Fruit fly (Drosophila melanogaster) whole organism, prepupa: Measurements from ENCODE around the gene sage.

ENCODE experiments used
- CG10631 ChIP-seq: fragments of 200-800 bp; sonication (Bioruptor generic); optimal IDR thresholded peaks from 2 replicates; lab custom pipeline; 2016; ENCODE audit warnings: missing biosample characterization, missing genetic modification characterization
- CG10669 ChIP-seq: fragments of 200-800 bp; sonication (Bioruptor generic); optimal IDR thresholded peaks from 3 replicates; lab custom pipeline; 2018; ENCODE audit warnings: missing biosample characterization, mild to moderate bottlenecking, missing genetic modification characterization, moderate library complexity
- CG11902 ChIP-seq: fragments of 200-800 bp; sonication (Bioruptor generic); optimal IDR thresholded peaks from 3 replicates; lab custom pipeline; 2016; ENCODE audit warnings: missing biosample characterization, missing genetic modification characterization
- CG15336 ChIP-seq: fragments of 200-800 bp; sonication (Bioruptor generic); IDR thresholded peaks from 2 replicates; pipeline ENCODE4 v1.3.6; 2022; ENCODE audit warnings: missing biosample characterization, missing genetic modification characterization
- CG1621 ChIP-seq: fragments of 200-800 bp; sonication (Bioruptor generic); optimal IDR thresholded peaks from 3 replicates; lab custom pipeline; 2018; ENCODE audit warnings: missing biosample characterization, mild to moderate bottlenecking, missing genetic modification characterization
- CG16779 ChIP-seq: fragments of 200-800 bp; sonication (Bioruptor generic); optimal IDR thresholded peaks from 3 replicates; lab custom pipeline; 2017; ENCODE audit warnings: missing biosample characterization, mild to moderate bottlenecking, missing genetic modification characterization
- CG31627 ChIP-seq: fragments of 200-800 bp; sonication (Bioruptor generic); optimal IDR thresholded peaks from 3 replicates; lab custom pipeline; 2016; ENCODE audit warnings: missing biosample characterization, missing genetic modification characterization
- CG32006 ChIP-seq: fragments of 200-800 bp; sonication (Bioruptor generic); optimal IDR thresholded peaks from 3 replicates; lab custom pipeline; 2017; ENCODE audit warnings: missing biosample characterization, mild to moderate bottlenecking, missing genetic modification characterization
- CG3919 ChIP-seq: fragments of 200-800 bp; sonication (Bioruptor generic); optimal IDR thresholded peaks from 3 replicates; lab custom pipeline; 2016; ENCODE audit warnings: missing biosample characterization, missing genetic modification characterization
- CG4318 ChIP-seq: fragments of 200-800 bp; sonication (Bioruptor generic); optimal IDR thresholded peaks from 3 replicates; lab custom pipeline; 2017; ENCODE audit warnings: missing biosample characterization, mild to moderate bottlenecking, missing genetic modification characterization
- CG6163 ChIP-seq: fragments of 200-800 bp; sonication (Bioruptor generic); IDR thresholded peaks from 3 replicates; pipeline ENCODE4 v1.3.6; 2022; ENCODE audit warnings: missing biosample characterization, missing genetic modification characterization
- CG6792 ChIP-seq: fragments of 200-800 bp; sonication (Bioruptor generic); optimal IDR thresholded peaks from 3 replicates; lab custom pipeline; 2016; ENCODE audit warnings: missing biosample characterization, missing genetic modification characterization
- CG6808 ChIP-seq: fragments of 200-800 bp; sonication (Bioruptor generic); optimal IDR thresholded peaks from 3 replicates; lab custom pipeline; 2017; ENCODE audit warnings: missing biosample characterization, missing genetic modification characterization, mild to moderate bottlenecking, moderate library complexity, missing genetic modification reagents
- CG7368 ChIP-seq: fragments of 200-800 bp; sonication (Bioruptor generic); optimal IDR thresholded peaks from 3 replicates; lab custom pipeline; 2016; ENCODE audit warnings: missing biosample characterization, missing genetic modification characterization
- CG8119 ChIP-seq: fragments of 200-800 bp; sonication (Bioruptor generic); IDR thresholded peaks from 3 replicates; pipeline ENCODE4 v1.3.6; 2022; ENCODE audit warnings: missing biosample characterization, missing genetic modification characterization
- CG8319 ChIP-seq: fragments of 200-800 bp; sonication (Bioruptor generic); optimal IDR thresholded peaks from 3 replicates; lab custom pipeline; 2016; ENCODE audit warnings: missing biosample characterization, missing genetic modification characterization
- Eip78C ChIP-seq: fragments of 200-800 bp; sonication (Bioruptor generic); peaks from one replicate; lab custom pipeline; 2016; ENCODE audit warnings: missing biosample characterization, missing genetic modification characterization
- Eip93F ChIP-seq: fragments of 200-800 bp; sonication (Bioruptor generic); optimal IDR thresholded peaks from 2 replicates; lab custom pipeline; 2016; ENCODE audit warnings: missing biosample characterization, mild to moderate bottlenecking, missing genetic modification characterization
- Ets21C ChIP-seq: fragments of 200-800 bp; sonication (Bioruptor generic); optimal IDR thresholded peaks from 3 replicates; lab custom pipeline; 2016; ENCODE audit warnings: missing biosample characterization, missing genetic modification characterization
- Gug ChIP-seq: fragments of 200-800 bp; sonication (Bioruptor generic); IDR thresholded peaks from 2 replicates; pipeline ENCODE4 v1.3.6; 2022; ENCODE audit warnings: missing biosample characterization, missing genetic modification characterization
- Hr39 ChIP-seq: fragments of 200-800 bp; sonication (Bioruptor generic); optimal IDR thresholded peaks from 2 replicates; lab custom pipeline; 2016; ENCODE audit warnings: missing biosample characterization, missing genetic modification characterization
- Hr4 ChIP-seq: fragments of 200-800 bp; sonication (Bioruptor generic); optimal IDR thresholded peaks from 3 replicates; lab custom pipeline; 2016; ENCODE audit warnings: missing biosample characterization, missing genetic modification characterization
- Met ChIP-seq: fragments of 200-800 bp; sonication (Bioruptor generic); optimal IDR thresholded peaks from 3 replicates; lab custom pipeline; 2016; ENCODE audit warnings: missing biosample characterization, missing genetic modification characterization
- OdsH ChIP-seq: fragments of 200-800 bp; sonication (Bioruptor generic); optimal IDR thresholded peaks from 3 replicates; lab custom pipeline; 2016; ENCODE audit warnings: missing biosample characterization, missing genetic modification characterization
- Sox102F ChIP-seq: fragments of 200-800 bp; sonication (Bioruptor generic); optimal IDR thresholded peaks from 2 replicates; lab custom pipeline; 2016; ENCODE audit warnings: missing biosample characterization, mild to moderate bottlenecking, missing genetic modification characterization
- Sox14 ChIP-seq: fragments of 200-800 bp; sonication (Bioruptor generic); optimal IDR thresholded peaks from 3 replicates; lab custom pipeline; 2016; ENCODE audit warnings: missing biosample characterization, missing genetic modification characterization
- achi ChIP-seq: fragments of 200-800 bp; sonication (Bioruptor generic); optimal IDR thresholded peaks from 3 replicates; lab custom pipeline; 2016; ENCODE audit warnings: missing biosample characterization, missing genetic modification characterization
- acj6 ChIP-seq: fragments of 200-800 bp; sonication (Bioruptor generic); optimal IDR thresholded peaks from 3 replicates; lab custom pipeline; 2016; ENCODE audit warnings: missing biosample characterization, missing genetic modification characterization
- dac ChIP-seq: fragments of 200-800 bp; sonication (Bioruptor generic); optimal IDR thresholded peaks from 2 replicates; lab custom pipeline; 2017; ENCODE audit warnings: missing biosample characterization, mild to moderate bottlenecking, missing genetic modification characterization
- dsx ChIP-seq: fragments of 200-800 bp; optimal IDR thresholded peaks from 3 replicates; lab custom pipeline; 2019; ENCODE audit warnings: missing biosample characterization, mild to moderate bottlenecking, missing genetic modification characterization, moderate library complexity; ENCODE audit not compliant: poor library complexity, severe bottlenecking
- esn ChIP-seq: fragments of 200-800 bp; sonication (Bioruptor generic); optimal IDR thresholded peaks from 2 replicates; lab custom pipeline; 2016; ENCODE audit warnings: missing biosample characterization, mild to moderate bottlenecking, missing genetic modification characterization, moderate library complexity
- fd59A ChIP-seq: fragments of 200-800 bp; sonication (Bioruptor generic); optimal IDR thresholded peaks from 2 replicates; lab custom pipeline; 2017; ENCODE audit warnings: missing biosample characterization, mild to moderate bottlenecking, missing genetic modification characterization, missing genetic modification reagents
- fd85E ChIP-seq: fragments of 200-800 bp; sonication (Bioruptor generic); optimal IDR thresholded peaks from 3 replicates; lab custom pipeline; 2016; ENCODE audit warnings: missing biosample characterization, missing genetic modification characterization
- fkh ChIP-seq: fragments of 200-800 bp; sonication (Bioruptor generic); optimal IDR thresholded peaks from 3 replicates; lab custom pipeline; 2017; ENCODE audit warnings: missing biosample characterization, mild to moderate bottlenecking, missing genetic modification characterization, moderate library complexity
- lz ChIP-seq: fragments of 200-800 bp; sonication (Bioruptor generic); optimal IDR thresholded peaks from 3 replicates; lab custom pipeline; 2016; ENCODE audit warnings: missing biosample characterization, missing genetic modification characterization
- pdm3 ChIP-seq: fragments of 200-800 bp; sonication (Bioruptor generic); optimal IDR thresholded peaks from 3 replicates; lab custom pipeline; 2016; ENCODE audit warnings: missing biosample characterization, missing genetic modification characterization
- spab ChIP-seq: fragments of 200-800 bp; sonication (Bioruptor generic); optimal IDR thresholded peaks from 2 replicates; lab custom pipeline; 2017; ENCODE audit warnings: missing biosample characterization, mild to moderate bottlenecking, missing genetic modification characterization, missing genetic modification reagents
- ss ChIP-seq, 2 experiments: fragments of 200-800 bp; sonication (Bioruptor generic); optimal IDR thresholded peaks; 2 replicates in 1 of 2; 3 replicates in 1 of 2; lab custom pipeline; 2017 to 2018; ENCODE audit warnings: mild to moderate bottlenecking in 2 of 2, missing biosample characterization in 2 of 2, missing genetic modification characterization in 2 of 2, moderate library complexity in 1 of 2
- svp ChIP-seq: fragments of 200-800 bp; sonication (Bioruptor generic); peaks from one replicate; lab custom pipeline; 2016; ENCODE audit warnings: missing biosample characterization, missing genetic modification characterization
- topi ChIP-seq: fragments of 200-800 bp; sonication (Bioruptor generic); optimal IDR thresholded peaks from 3 replicates; lab custom pipeline; 2016; ENCODE audit warnings: missing biosample characterization, missing genetic modification characterization
- vri ChIP-seq: fragments of 200-800 bp; sonication (Bioruptor generic); optimal IDR thresholded peaks from 3 replicates; lab custom pipeline; 2016; ENCODE audit warnings: missing biosample characterization, mild to moderate bottlenecking, missing genetic modification characterization

Gene sage

dm6 chr3R:9258252-9259225 is 5.4 kb downstream of the sage start, which contains the start of the genes Ibf2 and Ibf1:
Gene Ibf2, minus strand, starts transcription at chr3R:9258501.
Gene Ibf1, plus strand, starts transcription at chr3R:9258964.
- TF ChIP-seq Eip78C (peak; percentile 13), CG16779 (tag; lab: Kevin White, UChicago) (no peak)

- no peak for TF ChIP-seq Sox14
These were observed 6.3 kb downstream of the sage start, which contains the start of gene CG16736 for dm6 chr3R:9257616-9258015. Gene CG16736, minus strand, starts transcription at chr3R:9257716.

dm6 chr3R:9254798-9255197 is 9.1 kb downstream of the sage start, which contains the start of gene CG16734:
Gene CG16734, plus strand, starts transcription at chr3R:9255052.
- TF ChIP-seq fkh (GFP tag; lab: Kevin White, UChicago) (no peak), CG15336 (GFP tag; lab: Robert Waterston, UW) (no peak), dac (no peak), CG6163 (GFP tag; lab: Robert Waterston, UW) (no peak), topi (GFP tag; lab: Kevin White, UChicago) (no peak), Hr4 (GFP tag; lab: Kevin White, UChicago) (no peak), CG10631 (GFP tag; lab: Kevin White, UChicago) (no peak), pdm3 (GFP tag; lab: Kevin White, UChicago) (no peak), CG6792 (GFP tag; lab: Kevin White, UChicago) (no peak), ss (GFP tag; optimal IDR thresholded peaks at IDR 0.05; lab: Kevin White, UChicago) (no peak)

- no peak for TF ChIP-seq dsx
- peak; percentile 43 for TF ChIP-seq Eip78C
These were observed 12.4 kb downstream of the sage start, which contains the start of gene St2 for dm6 chr3R:9251543-9251942. Gene St2, plus strand, starts transcription at chr3R:9251843.

- TF ChIP-seq CG4318 (GFP tag; lab: Kevin White, UChicago) (peak; percentile 82), OdsH (GFP tag; lab: Kevin White, UChicago) (peak; percentile 86), fd85E (GFP tag; lab: Kevin White, UChicago) (peak; percentile 26), CG8319 (GFP tag; lab: Kevin White, UChicago) (peak; percentile 71), esn (peak; percentile 94), CG7368 (GFP tag; lab: Kevin White, UChicago) (peak; percentile 72), Ets21C (peak; percentile 85), CG8119 (GFP tag; lab: Robert Waterston, UW) (peak; percentile 91), Hr39 (GFP tag; lab: Kevin White, UChicago) (peak; percentile 94), achi (GFP tag; lab: Kevin White, UChicago) (peak; percentile 88), CG31627 (GFP tag; lab: Kevin White, UChicago) (peak; percentile 94), spab (GFP tag; lab: Kevin White, UChicago) (no peak), CG15336 (GFP tag; lab: Robert Waterston, UW) (peak; percentile 91), CG6808 (GFP tag; lab: Kevin White, UChicago) (peak; percentile 56), CG16779 (tag; lab: Kevin White, UChicago) (no peak), lz (GFP tag; lab: Kevin White, UChicago) (peak; percentile 92), Hr4 (GFP tag; lab: Kevin White, UChicago) (peak; percentile 92), CG1621 (tag; lab: Kevin White, UChicago) (peak; percentile 54), Met (peak; percentile 95), CG32006 (peak; percentile 92), vri (GFP tag; lab: Kevin White, UChicago) (no peak), Sox14 (peak; percentile 89), acj6 (GFP tag; lab: Kevin White, UChicago) (peak; percentile 88), Gug (peak; percentile 76), fkh (GFP tag; lab: Kevin White, UChicago) (no peak), CG11902 (GFP tag; lab: Kevin White, UChicago) (peak; percentile 70), CG3919 (GFP tag; lab: Kevin White, UChicago) (peak; percentile 91), svp (no peak), fd59A (GFP tag; lab: Kevin White, UChicago) (no peak), topi (GFP tag; lab: Kevin White, UChicago) (peak; percentile 93), Sox102F (peak; percentile 92), Eip93F (peak; percentile 84), CG10669 (GFP tag; lab: Kevin White, UChicago) (peak; percentile 71)
These were observed 13.1 kb downstream of the sage start for dm6 chr3R:9250868-9251267.
